Worm (Caenorhabditis elegans): Measurements from ENCODE around the gene R160.4.
A peak's percentile ranks its signal among the peaks of the same experiment; 100 is the strongest.

The R160.4 gene

ce11 chrX:4391680-4392079 lies 23.0 kb upstream of the R160.4 start:
- peak; percentile 63 for TF ChIP-seq lin-14 (GFP tag; optimal IDR thresholded peaks at IDR 0.05)
- no peak for TF ChIP-seq nhr-90 (tag; optimal IDR thresholded peaks at IDR 0.05; ENCODE audit: poor library complexity)
- TF ChIP-seq ceh-82 (tag; optimal IDR thresholded peaks at IDR 0.05), result peak in 1 of 3 experiments; percentile 2

DNA sequence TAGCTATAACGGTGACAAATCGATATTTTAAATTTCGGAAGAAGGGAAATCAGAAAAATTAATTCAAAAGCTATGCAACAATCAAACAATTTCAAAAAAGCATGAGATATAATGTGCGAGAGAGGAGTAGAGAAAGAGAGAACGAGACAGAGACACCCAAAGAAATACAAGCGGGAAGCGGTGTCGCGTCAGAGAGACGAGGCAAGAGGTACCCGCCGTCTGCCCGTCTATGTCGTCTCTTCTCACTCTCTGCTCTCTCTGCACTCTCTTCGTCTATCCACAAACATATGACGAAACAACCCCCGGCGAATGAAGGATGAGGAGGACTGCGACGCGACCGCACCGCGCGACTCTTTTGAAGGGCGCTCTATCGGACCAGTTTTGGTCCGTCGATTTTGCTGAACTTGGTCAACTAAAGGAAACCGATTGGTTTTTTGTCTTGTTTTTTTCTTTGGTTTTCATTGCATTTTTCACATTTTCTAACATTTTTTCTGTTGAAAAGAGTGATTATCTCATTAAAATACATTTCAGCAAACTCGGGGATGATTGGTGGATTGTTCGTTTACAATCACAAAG lies 20.2 kb upstream of the R160.4 start, which contains the start of gene dpy-23:
TSS of gene dpy-23 (plus strand) at position 526 of the 576 bp plus-strand sequence.
- TF ChIP-seq nhr-20 (tag; optimal IDR thresholded peaks at IDR 0.05) (peak; percentile 96), ces-1 (GFP tag; optimal IDR thresholded peaks at IDR 0.05) (peak; percentile 66), lsy-2 (tag; optimal IDR thresholded peaks at IDR 0.05) (peak; percentile 81 to 93), nhr-77 (tag; optimal IDR thresholded peaks at IDR 0.05) (peak; percentile 96), fkh-10 (GFP tag; optimal IDR thresholded peaks at IDR 0.05) (peak; percentile 97), fkh-4 (tag; optimal IDR thresholded peaks at IDR 0.05; ENCODE audit: borderline replicate concordance) (peak; percentile 46), nhr-47 (tag; optimal IDR thresholded peaks at IDR 0.05) (peak; percentile 94), ceh-63 (GFP tag; optimal IDR thresholded peaks at IDR 0.05) (no peak), xbp-1 (tag; optimal IDR thresholded peaks at IDR 0.05) (peak; percentile 94), ama-1 (optimal IDR thresholded peaks at IDR 0.05) (no peak), ceh-88 (GFP tag; IDR thresholded peaks at IDR 0.05) (peak; percentile 66; the same call in 1 of the 2 replicates), unc-86 (tag; optimal IDR thresholded peaks at IDR 0.05) (peak; percentile 94), mab-9 (GFP tag; IDR thresholded peaks at IDR 0.05) (peak; percentile 64; the same call in 1 of the 2 replicates), nhr-11 (tag; optimal IDR thresholded peaks at IDR 0.05) (peak; percentile 87), ztf-11 (tag; optimal IDR thresholded peaks at IDR 0.05) (peak in 1 of 2 experiments; percentile 77), tlp-1 (tag; optimal IDR thresholded peaks at IDR 0.05) (no peak), vab-15 (tag; optimal IDR thresholded peaks at IDR 0.05) (peak; percentile 67), egl-27 (tag; optimal IDR thresholded peaks at IDR 0.05) (peak; percentile 76 to 86), nhr-19 (GFP tag; conservative IDR thresholded peaks at IDR 0.05) (peak; percentile 92), elt-3 (tag; optimal IDR thresholded peaks at IDR 0.05) (peak in 4 of 6 experiments; percentile 6 to 72 (median 66)), irx-1 (tag; optimal IDR thresholded peaks at IDR 0.05) (peak; percentile 66), zag-1 (tag; optimal IDR thresholded peaks at IDR 0.05) (peak; percentile 59), nhr-71 (tag; optimal IDR thresholded peaks at IDR 0.05) (peak; percentile 98), unc-62 (GFP tag; optimal IDR thresholded peaks at IDR 0.05) (no peak), pax-3 (tag; optimal IDR thresholded peaks at IDR 0.05) (peak; percentile 73), mef-2 (tag; optimal IDR thresholded peaks at IDR 0.05) (peak; percentile 61), blmp-1 (tag; optimal IDR thresholded peaks at IDR 0.05) (peak; percentile 58), dpl-1 (GFP tag; optimal IDR thresholded peaks at IDR 0.05) (peak; percentile 57 to 63 (median 61)), unc-98 (GFP tag; IDR thresholded peaks at IDR 0.05) (peak; percentile 56), ceh-90 (tag; optimal IDR thresholded peaks at IDR 0.05) (no peak), unc-30 (tag; optimal IDR thresholded peaks at IDR 0.05) (no peak), tbx-2 (tag; optimal IDR thresholded peaks at IDR 0.05) (peak; percentile 96), C04F5.9 (tag; optimal IDR thresholded peaks at IDR 0.05) (peak; percentile 8), nhr-76 (tag; optimal IDR thresholded peaks at IDR 0.05) (peak; percentile 23), alr-1 (tag; optimal IDR thresholded peaks at IDR 0.05; ENCODE audit: borderline replicate concordance) (no peak), nhr-12 (tag; optimal IDR thresholded peaks at IDR 0.05) (no peak), rnt-1 (tag; optimal IDR thresholded peaks at IDR 0.05) (peak; percentile 91), lin-39 (tag; optimal IDR thresholded peaks at IDR 0.05) (peak; percentile 49), hpl-2 (GFP tag; optimal IDR thresholded peaks at IDR 0.05) (peak; percentile 66), lin-13 (GFP tag; optimal IDR thresholded peaks at IDR 0.05) (peak; percentile 94), C16A3.4 (tag; optimal IDR thresholded peaks at IDR 0.05) (peak; percentile 71), sup-37 (GFP tag; optimal IDR thresholded peaks at IDR 0.05) (peak; percentile 17), sox-4 (tag; optimal IDR thresholded peaks at IDR 0.05) (peak; percentile 74), C34B4.2 (tag; optimal IDR thresholded peaks at IDR 0.05) (no peak), lin-14 (GFP tag; optimal IDR thresholded peaks at IDR 0.05) (peak; percentile 99), nhr-90 (tag; optimal IDR thresholded peaks at IDR 0.05; ENCODE audit: poor library complexity) (peak; percentile 89), ceh-8 (GFP tag; optimal IDR thresholded peaks at IDR 0.05) (peak; percentile 88), skn-1 (tag; optimal IDR thresholded peaks at IDR 0.05) (peak; percentile 92)
